Fruit fly (Drosophila melanogaster): ENCODE results near the gene AttD.
A peak's percentile ranks its signal among the peaks of the same experiment; 100 is the strongest.

AttD gene

dm6 chr3R:17644019-17644418, 19.0 kb downstream of the AttD start (continued):
- TF ChIP-seq CG10462 (GFP tag; optimal IDR thresholded peaks at IDR 0.05) (no peak), CG13894 (tag; optimal IDR thresholded peaks at IDR 0.05) (peak; percentile 52), tll (GFP tag; optimal IDR thresholded peaks at IDR 0.05) (no peak), Optix (GFP tag; IDR thresholded peaks at IDR 0.05) (no peak), crol (GFP tag; IDR thresholded peaks at IDR 0.05) (0 out of 2 replicates have a peak, but pooled peaks have one; percentile 42)

- TF ChIP-seq p53 (GFP tag; optimal IDR thresholded peaks at IDR 0.05) = peak; percentile 75
- no peak for TF ChIP-seq CG1024 (GFP tag; IDR thresholded peaks at IDR 0.05)
- no peak for TF ChIP-seq E2f1 (GFP tag; IDR thresholded peaks at IDR 0.05)
- TF ChIP-seq yki (optimal IDR thresholded peaks at IDR 0.05) = no peak
- TF ChIP-seq CG8924 (tag; optimal IDR thresholded peaks at IDR 0.05) = no peak
- peak; percentile 0 for TF ChIP-seq CG2678 (tag; optimal IDR thresholded peaks at IDR 0.05)
- no peak for TF ChIP-seq CG6765 (GFP tag; optimal IDR thresholded peaks at IDR 0.05)
- peak; percentile 50; the same call in 1 of the 3 replicates for TF ChIP-seq CG7963 (GFP tag; IDR thresholded peaks at IDR 0.05; ENCODE audit: partially characterized antibody)
- peak; percentile 80 for TF ChIP-seq vvl (GFP tag; IDR thresholded peaks at IDR 0.05)
- TF ChIP-seq CG11696 (GFP tag; IDR thresholded peaks at IDR 0.05) = no peak
- TF ChIP-seq Bgb (GFP tag; IDR thresholded peaks at IDR 0.05; ENCODE audit: partially characterized antibody) = peak; percentile 61
- no peak for TF ChIP-seq Dad (GFP tag; optimal IDR thresholded peaks at IDR 0.05)
- TF ChIP-seq CG15479 (GFP tag; optimal IDR thresholded peaks at IDR 0.05) = no peak
- TF ChIP-seq CG30020 (tag; optimal IDR thresholded peaks at IDR 0.05) = no peak
- TF ChIP-seq bigmax (GFP tag; optimal IDR thresholded peaks at IDR 0.05) = no peak
- peak; percentile 67 for TF ChIP-seq nerfin-2 (GFP tag; IDR thresholded peaks at IDR 0.05; ENCODE audit: partially characterized antibody)
- TF ChIP-seq tll (GFP tag; optimal IDR thresholded peaks at IDR 0.05) = no peak
- no peak for TF ChIP-seq CG7357 (GFP tag; IDR thresholded peaks at IDR 0.05)
- TF ChIP-seq en (GFP tag; optimal IDR thresholded peaks at IDR 0.05) = no peak
- TF ChIP-seq CG9609 (GFP tag; optimal IDR thresholded peaks at IDR 0.05) = no peak
- no peak for TF ChIP-seq CG14965 (GFP tag; optimal IDR thresholded peaks at IDR 0.05; ENCODE audit: borderline replicate concordance)
- TF ChIP-seq ranshi (GFP tag; IDR thresholded peaks at IDR 0.05) = no peak
- no peak for TF ChIP-seq Optix (GFP tag; IDR thresholded peaks at IDR 0.05)
- no peak for TF ChIP-seq Kr (GFP tag; optimal IDR thresholded peaks at IDR 0.05)
- no peak for TF ChIP-seq CG17359 (tag; optimal IDR thresholded peaks at IDR 0.05)
- no peak for TF ChIP-seq CG6813 (GFP tag; optimal IDR thresholded peaks at IDR 0.05)
- no peak for TF ChIP-seq sens-2 (GFP tag; IDR thresholded peaks at IDR 0.05)
- TF ChIP-seq CG13287 (GFP tag; IDR thresholded peaks at IDR 0.05; ENCODE audit: partially characterized antibody) = peak; percentile 32; the same call in 1 of the 2 replicates
- peak; percentile 99 for TF ChIP-seq Bdp1 (GFP tag; optimal IDR thresholded peaks at IDR 0.05)
- peak; percentile 59 for TF ChIP-seq HLH4C (GFP tag; IDR thresholded peaks at IDR 0.05; ENCODE audit: partially characterized antibody)
- TF ChIP-seq unc-4 (GFP tag; IDR thresholded peaks at IDR 0.05; ENCODE audit: partially characterized antibody) = no peak
- TF ChIP-seq CG16813 (GFP tag; IDR thresholded peaks at IDR 0.05; ENCODE audit: partially characterized antibody) = peak; percentile 48; the same call in 2 of the 3 replicates
- no peak for TF ChIP-seq pho (GFP tag; optimal IDR thresholded peaks at IDR 0.05)
- TF ChIP-seq NC2β (GFP tag; optimal IDR thresholded peaks at IDR 0.05) = no peak
- TF ChIP-seq CG30403 (GFP tag; optimal IDR thresholded peaks at IDR 0.05) = no peak
- peak; percentile 45 for TF ChIP-seq exex (tag; optimal IDR thresholded peaks at IDR 0.05)
- peak; percentile 84; the same call in 2 of the 4 replicates for TF ChIP-seq chinmo (GFP tag; IDR thresholded peaks at IDR 0.05; ENCODE audit: partially characterized antibody)
- peak; percentile 46; the same call in 1 of the 2 replicates for TF ChIP-seq ato (GFP tag; IDR thresholded peaks at IDR 0.05; ENCODE audit: partially characterized antibody)
- TF ChIP-seq sna (GFP tag; IDR thresholded peaks at IDR 0.05; ENCODE audit: partially characterized antibody) = peak; percentile 63; the same call in 1 of the 2 replicates
- peak; percentile 53 for TF ChIP-seq Scr (GFP tag; IDR thresholded peaks at IDR 0.05; ENCODE audit: partially characterized antibody)
- TF ChIP-seq CG8359 (GFP tag; optimal IDR thresholded peaks at IDR 0.05; ENCODE audit: borderline replicate concordance) = no peak
- no peak for TF ChIP-seq CG1529 (GFP tag; optimal IDR thresholded peaks at IDR 0.05)
- 0 out of 3 replicates have a peak, but pooled peaks have one; percentile 45 for TF ChIP-seq CG14860 (GFP tag; IDR thresholded peaks at IDR 0.05; ENCODE audit: partially characterized antibody)
- TF ChIP-seq CG12769 (tag; optimal IDR thresholded peaks at IDR 0.05) = peak; percentile 40
Measured at dm6 chr3R:17645239-17645638, 20.2 kb downstream of the AttD start.
